Worm (Caenorhabditis elegans): ENCODE results near the gene F41H10.12.
A peak's percentile ranks its signal among the peaks of the same experiment; 100 is the strongest.

The F41H10.12 gene

ce11 chrIV:5377062-5377461 is 8.1 kb upstream of the F41H10.12 start, which contains the start of gene elo-5:
elo-5 (minus strand) TSS chrIV:5377117.
- TF ChIP-seq nhr-28 (tag; optimal IDR thresholded peaks at IDR 0.05) (peak; percentile 45), nhr-41 (GFP tag; IDR thresholded peaks at IDR 0.05) (no peak), aha-1 (tag) (peak; percentile 48), daf-16 (GFP tag; optimal IDR thresholded peaks at IDR 0.05) (no peak), daf-16 (tag; optimal IDR thresholded peaks at IDR 0.05) (peak; percentile 75), dve-1 (tag; optimal IDR thresholded peaks at IDR 0.05; ENCODE audit: insufficient read depth) (peak; percentile 35), pqm-1 (tag; optimal IDR thresholded peaks at IDR 0.05) (peak; percentile 37), dmd-6 (GFP tag; IDR thresholded peaks at IDR 0.05) (peak; percentile 53), hlh-30 (tag; optimal IDR thresholded peaks at IDR 0.05; ENCODE audit: insufficient read depth) (peak; percentile 25), hlh-11 (tag; optimal IDR thresholded peaks at IDR 0.05) (peak; percentile 63), vab-7 (GFP tag; IDR thresholded peaks at IDR 0.05) (no peak)

ce11 chrIV:5380140-5380539 is 5.0 kb upstream of the F41H10.12 start:
- TF ChIP-seq spr-1 (tag; optimal IDR thresholded peaks at IDR 0.05), result no peak
- peak; percentile 70 for TF ChIP-seq dve-1 (tag; optimal IDR thresholded peaks at IDR 0.05; ENCODE audit: insufficient read depth)
- TF ChIP-seq nhr-28 (tag; optimal IDR thresholded peaks at IDR 0.05), result peak; percentile 53
- 0 out of 2 replicates have a peak, but pooled peaks have one; percentile 16 for TF ChIP-seq php-3 (GFP tag; IDR thresholded peaks at IDR 0.05)
- no peak for TF ChIP-seq saeg-2 (GFP tag; IDR thresholded peaks at IDR 0.05)
- TF ChIP-seq dmd-6 (GFP tag; IDR thresholded peaks at IDR 0.05), result peak; percentile 77
- peak; percentile 14 for TF ChIP-seq hlh-11 (tag; optimal IDR thresholded peaks at IDR 0.05)
- TF ChIP-seq daf-16 (GFP tag; optimal IDR thresholded peaks at IDR 0.05), result no peak
- peak; percentile 65 for TF ChIP-seq daf-16 (tag; optimal IDR thresholded peaks at IDR 0.05)
- TF ChIP-seq tra-1 (GFP tag; IDR thresholded peaks at IDR 0.05), result peak; percentile 61; the same call in 1 of the 2 replicates
- no peak for TF ChIP-seq zag-1 (tag; optimal IDR thresholded peaks at IDR 0.05)

DNA sequence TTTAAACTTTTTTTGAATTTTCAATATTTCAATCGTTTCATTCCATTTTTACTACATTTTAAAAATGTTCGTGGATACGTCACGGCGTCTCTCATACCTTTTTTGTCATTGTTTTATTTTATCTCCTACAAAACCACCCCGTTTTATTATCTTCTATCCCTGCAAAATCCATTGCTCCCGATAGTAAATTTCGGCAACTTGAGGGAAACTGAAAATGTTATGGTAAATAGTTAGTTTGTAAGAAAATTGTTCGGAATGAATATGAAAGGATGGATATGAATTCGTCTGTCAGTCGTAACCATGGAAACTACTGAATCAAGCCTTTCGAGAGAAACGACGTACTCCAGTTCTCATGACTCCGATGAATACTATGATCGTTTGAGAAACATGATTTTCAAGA is 3.8 kb upstream of the F41H10.12 start, which contains the start of gene F41H10.2:
Gene F41H10.2, plus strand, starts transcription at position 301 of the 400 bp plus-strand sequence.
- no peak for TF ChIP-seq zfp-2 (tag; optimal IDR thresholded peaks at IDR 0.05)
- no peak for TF ChIP-seq nhr-11 (tag; optimal IDR thresholded peaks at IDR 0.05)
- peak; percentile 66 for TF ChIP-seq aha-1 (tag)

DNA sequence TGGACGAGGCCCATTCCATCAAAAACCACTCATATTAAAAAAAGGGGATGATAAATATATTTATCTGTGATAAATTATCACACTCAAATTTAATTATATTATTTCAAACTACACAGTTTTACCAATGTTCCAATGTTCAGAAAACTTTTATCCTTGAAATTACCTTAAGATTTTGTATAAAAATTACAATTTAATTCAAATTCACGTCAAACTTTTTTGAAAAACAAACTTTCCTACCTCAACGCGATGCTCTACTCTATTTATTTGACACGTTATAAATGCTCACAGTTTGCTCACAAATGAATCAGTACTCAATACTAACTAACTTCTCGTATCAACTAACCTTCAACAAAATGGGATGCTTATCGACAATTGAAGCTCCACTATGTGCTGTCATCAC is 2.5 kb upstream of the F41H10.12 start, which contains the start of gene F41H10.1:
Gene F41H10.1, plus strand, starts transcription at position 301 of the 400 bp plus-strand sequence.
- TF ChIP-seq nhr-10 (tag; optimal IDR thresholded peaks at IDR 0.05), result no peak
- TF ChIP-seq ZK546.5 (tag; optimal IDR thresholded peaks at IDR 0.05), result no peak
- no peak for TF ChIP-seq nhr-41 (GFP tag; IDR thresholded peaks at IDR 0.05)
- TF ChIP-seq nhr-6 (tag; optimal IDR thresholded peaks at IDR 0.05), result no peak
- TF ChIP-seq mdt-29 (GFP tag; IDR thresholded peaks at IDR 0.05), result no peak

- TF ChIP-seq lin-13 (GFP tag; optimal IDR thresholded peaks at IDR 0.05) (no peak), nhr-237 (tag; optimal IDR thresholded peaks at IDR 0.05) (no peak), ZK337.2 (GFP tag; IDR thresholded peaks at IDR 0.05) (no peak), aha-1 (tag) (no peak), mdl-1 (tag; optimal IDR thresholded peaks at IDR 0.05) (no peak), ZK546.5 (tag; optimal IDR thresholded peaks at IDR 0.05) (no peak), hlh-11 (tag; optimal IDR thresholded peaks at IDR 0.05) (peak; percentile 79), mdt-29 (GFP tag; IDR thresholded peaks at IDR 0.05) (no peak), mxl-2 (GFP tag; conservative IDR thresholded peaks at IDR 0.05) (no peak), saeg-2 (GFP tag; IDR thresholded peaks at IDR 0.05) (no peak), ceh-62 (tag; optimal IDR thresholded peaks at IDR 0.05) (no peak), T20F7.1 (GFP tag; optimal IDR thresholded peaks at IDR 0.05) (no peak), ctbp-1 (GFP tag; IDR thresholded peaks at IDR 0.05) (no peak), F44E2.7 (GFP tag; IDR thresholded peaks at IDR 0.05) (no peak), F10B5.3 (tag; optimal IDR thresholded peaks at IDR 0.05) (no peak), hif-1 (tag; optimal IDR thresholded peaks at IDR 0.05) (no peak), daf-8 (GFP tag; IDR thresholded peaks at IDR 0.05) (no peak), zip-11 (GFP tag; IDR thresholded peaks at IDR 0.05) (no peak), ceh-20 (GFP tag; IDR thresholded peaks at IDR 0.05) (no peak), ces-1 (GFP tag; optimal IDR thresholded peaks at IDR 0.05) (no peak), ztf-7 (tag; optimal IDR thresholded peaks at IDR 0.05) (no peak), pqm-1 (tag; optimal IDR thresholded peaks at IDR 0.05) (peak; percentile 66), tag-97 (GFP tag; IDR thresholded peaks at IDR 0.05) (no peak), ztf-11 (tag; optimal IDR thresholded peaks at IDR 0.05) (no peak), lin-15B (tag; optimal IDR thresholded peaks at IDR 0.05) (no peak), nhr-76 (tag; optimal IDR thresholded peaks at IDR 0.05) (no peak), php-3 (GFP tag; IDR thresholded peaks at IDR 0.05) (peak; percentile 90), lin-29 (GFP tag; IDR thresholded peaks at IDR 0.05) (no peak)
These were observed 3.5 kb downstream of the F41H10.12 start, which contains the start of gene elo-6 for ce11 chrIV:5388477-5389065. elo-6 (minus strand) TSS chrIV:5388559.

Measured in whole organism, L4 larva.